Fruit fly (Drosophila melanogaster) S2 (cell line): ENCODE results near the gene CG5665.

ENCODE experiments used
- CG8478 ChIP-seq: fragments of >200 bp; optimal IDR thresholded peaks from 2 replicates; lab custom pipeline; 2018
- CTCF ChIP-seq, 2 experiments: fragments of >200 bp; optimal IDR thresholded peaks; 2 replicates each; lab custom pipeline; 2018

Gene CG5665

dm6 chr3L:20385408-20385807, 27.1 kb downstream of the CG5665 start:
- TF ChIP-seq CTCF (optimal IDR thresholded peaks at IDR 0.05; lab: Kevin White, UChicago) (no peak), CG8478 (lab: Kevin White, UChicago) (no peak)

dm6 chr3L:20385969-20386370, 27.7 kb downstream of the CG5665 start:
- TF ChIP-seq CTCF (optimal IDR thresholded peaks at IDR 0.05; lab: Kevin White, UChicago) = no peak
- no peak for TF ChIP-seq CG8478 (lab: Kevin White, UChicago)

- no peak for TF ChIP-seq CG8478 (lab: Kevin White, UChicago)
- TF ChIP-seq CTCF (optimal IDR thresholded peaks at IDR 0.05; lab: Kevin White, UChicago) = no peak
Observed at dm6 chr3L:20387038-20387842, 28.9 kb downstream of the CG5665 start.

dm6 chr3L:20387843-20388163, 29.5 kb downstream of the CG5665 start:
- no peak for TF ChIP-seq CTCF (optimal IDR thresholded peaks at IDR 0.05; lab: Kevin White, UChicago)
- no peak for TF ChIP-seq CG8478 (lab: Kevin White, UChicago)

- no peak for TF ChIP-seq CG8478 (lab: Kevin White, UChicago)
- TF ChIP-seq CTCF (optimal IDR thresholded peaks at IDR 0.05; lab: Kevin White, UChicago) = no peak
Observed at dm6 chr3L:20388983-20389382, 30.7 kb downstream of the CG5665 start.

dm6 chr3L:20393357-20393756, 35.0 kb downstream of the CG5665 start, which contains the start of gene CG33969:
Gene CG33969 (minus strand): TSS chr3L:20393553.
- TF ChIP-seq CTCF (optimal IDR thresholded peaks at IDR 0.05; lab: Kevin White, UChicago) = no peak
- TF ChIP-seq CG8478 (lab: Kevin White, UChicago) = no peak

- no peak for TF ChIP-seq CTCF (optimal IDR thresholded peaks at IDR 0.05; lab: Kevin White, UChicago)
- TF ChIP-seq CG8478 (lab: Kevin White, UChicago) = no peak
Observed at dm6 chr3L:20395257-20395909, 37.1 kb downstream of the CG5665 start.

dm6 chr3L:20396047-20396446, 37.7 kb downstream of the CG5665 start:
- TF ChIP-seq CG8478 (lab: Kevin White, UChicago) (no peak), CTCF (optimal IDR thresholded peaks at IDR 0.05; lab: Kevin White, UChicago) (no peak)

- TF ChIP-seq CTCF (optimal IDR thresholded peaks at IDR 0.05; lab: Kevin White, UChicago) (no peak), CG8478 (lab: Kevin White, UChicago) (no peak)
Observed at dm6 chr3L:20397770-20398169, 39.5 kb downstream of the CG5665 start.

dm6 chr3L:20398243-20399222, 40.2 kb downstream of the CG5665 start:
- no peak for TF ChIP-seq CG8478 (lab: Kevin White, UChicago)
- no peak for TF ChIP-seq CTCF (optimal IDR thresholded peaks at IDR 0.05; lab: Kevin White, UChicago)

- TF ChIP-seq CG8478 (lab: Kevin White, UChicago) = no peak
- no peak for TF ChIP-seq CTCF (optimal IDR thresholded peaks at IDR 0.05; lab: Kevin White, UChicago)
Observed at dm6 chr3L:20399550-20400109, 41.3 kb downstream of the CG5665 start.

- TF ChIP-seq CTCF (optimal IDR thresholded peaks at IDR 0.05; lab: Kevin White, UChicago) (no peak), CG8478 (lab: Kevin White, UChicago) (no peak)
Observed at dm6 chr3L:20400515-20400914, 42.2 kb downstream of the CG5665 start.

dm6 chr3L:20401026-20401912, 43.0 kb downstream of the CG5665 start, which contains the start of gene trbl:
Gene trbl (minus strand): TSS chr3L:20401609.
- TF ChIP-seq CTCF (optimal IDR thresholded peaks at IDR 0.05; lab: Kevin White, UChicago) (peak in 1 of 2 experiments; percentile 3), CG8478 (lab: Kevin White, UChicago) (no peak)
